Worm (Caenorhabditis elegans) whole organism, young adult: Measurements from ENCODE around the gene gakh-1.

Experiments
- B0336.3 ChIP-seq: fragments of 200-800 bp; sonication (Bioruptor generic); IDR thresholded peaks from 2 replicates; pipeline ENCODE4 v1.3.6; 2022; ENCODE audit warnings: missing genetic modification characterization, missing compliant biosample characterization
- C06A6.2 ChIP-seq: fragments of 200-800 bp; sonication (Bioruptor generic); conservative IDR thresholded peaks from 2 replicates; pipeline ENCODE4 v1.3.6; 2022; ENCODE audit warnings: missing genetic modification characterization, missing compliant biosample characterization
- F37B4.10 ChIP-seq: fragments of 200-800 bp; sonication (Bioruptor generic); IDR thresholded peaks from 2 replicates; pipeline ENCODE4 v1.3.6; 2022; ENCODE audit warnings: missing genetic modification characterization, missing compliant biosample characterization
- F52B5.7 ChIP-seq: sonication (generic microtip); optimal IDR thresholded peaks from 2 replicates; lab custom pipeline; 2016; ENCODE audit warnings: mild to moderate bottlenecking, missing genetic modification characterization, missing compliant biosample characterization
- F57A8.1 ChIP-seq: fragments of 200-800 bp; sonication (Bioruptor generic); optimal IDR thresholded peaks from 2 replicates; lab custom pipeline; 2018; ENCODE audit warnings: mild to moderate bottlenecking, missing genetic modification characterization, moderate library complexity, missing compliant biosample characterization
- K12H6.12 ChIP-seq: fragments of 200-800 bp; sonication (Bioruptor generic); optimal IDR thresholded peaks from 2 replicates; lab custom pipeline; 2018; ENCODE audit warnings: mild to moderate bottlenecking, missing genetic modification characterization, missing compliant biosample characterization
- Y53F4B.3 ChIP-seq: fragments of 200-800 bp; sonication (Bioruptor generic); IDR thresholded peaks from 2 replicates; pipeline ENCODE4 v1.3.6; 2022; ENCODE audit warnings: missing genetic modification reagents, missing genetic modification characterization, missing compliant biosample characterization
- ZK185.1 ChIP-seq: sonication (generic microtip); optimal IDR thresholded peaks from 2 replicates; lab custom pipeline; 2016; ENCODE audit warnings: mild to moderate bottlenecking, missing genetic modification characterization, missing compliant biosample characterization; ENCODE audit not compliant: poor library complexity, severe bottlenecking
- atf-7 ChIP-seq: sonication (generic microtip); optimal IDR thresholded peaks from 2 replicates; lab custom pipeline; 2017; ENCODE audit warnings: mild to moderate bottlenecking, missing genetic modification characterization, missing compliant biosample characterization
- athp-1 ChIP-seq: sonication (generic microtip); optimal IDR thresholded peaks from 2 replicates; lab custom pipeline; 2017; ENCODE audit warnings: mild to moderate bottlenecking, missing genetic modification characterization, missing compliant biosample characterization
- attf-5 ChIP-seq: fragments of 200-800 bp; sonication (Bioruptor generic); optimal IDR thresholded peaks from 2 replicates; lab custom pipeline; 2018; ENCODE audit warnings: mild to moderate bottlenecking, missing genetic modification characterization, missing compliant biosample characterization
- ccch-3 ChIP-seq: fragments of 200-800 bp; sonication (Bioruptor generic); optimal IDR thresholded peaks from 2 replicates; lab custom pipeline; 2018; ENCODE audit warnings: mild to moderate bottlenecking, missing genetic modification characterization, missing compliant biosample characterization
- cebp-1 ChIP-seq, 2 experiments: fragments of 200-800 bp in 1 of 2; sonication (Bioruptor generic) in 1 of 2; sonication (generic microtip) in 1 of 2; IDR thresholded peaks in 1 of 2; optimal IDR thresholded peaks in 1 of 2; 2 replicates each; pipeline versions ENCODE4 v1.3.6 to Lab custom; 2017 to 2022; ENCODE audit warnings: missing compliant biosample characterization in 2 of 2, missing genetic modification characterization in 2 of 2, mild to moderate bottlenecking in 1 of 2, missing genetic modification reagents in 1 of 2, moderate library complexity in 1 of 2
- cebp-2 ChIP-seq: fragments of 200-800 bp; sonication (Bioruptor generic); IDR thresholded peaks from 2 replicates; pipeline ENCODE4 v1.3.6; 2022; ENCODE audit warnings: missing genetic modification characterization, missing compliant biosample characterization
- chd-7 ChIP-seq: sonication (generic microtip); optimal IDR thresholded peaks from 2 replicates; lab custom pipeline; 2016; ENCODE audit warnings: mild to moderate bottlenecking, missing genetic modification characterization, moderate library complexity, missing compliant biosample characterization
- dox-1 ChIP-seq: fragments of 200-800 bp; sonication (Bioruptor generic); IDR thresholded peaks from 2 replicates; pipeline ENCODE4 v1.3.6; 2022; ENCODE audit warnings: missing genetic modification reagents, missing genetic modification characterization, missing compliant biosample characterization
- egl-18 ChIP-seq: fragments of 200-800 bp; sonication (Bioruptor generic); IDR thresholded peaks from 2 replicates; pipeline ENCODE4 v1.3.6; 2022; ENCODE audit warnings: missing genetic modification reagents, missing genetic modification characterization, missing compliant biosample characterization
- egl-44 ChIP-seq: fragments of 200-800 bp; sonication (Bioruptor generic); IDR thresholded peaks from 2 replicates; pipeline ENCODE4 v1.3.6; 2022; ENCODE audit warnings: missing genetic modification reagents, missing genetic modification characterization, missing compliant biosample characterization
- ets-4 ChIP-seq: fragments of 200-800 bp; sonication (Bioruptor generic); optimal IDR thresholded peaks from 2 replicates; lab custom pipeline; 2018; ENCODE audit warnings: mild to moderate bottlenecking, missing genetic modification characterization, missing compliant biosample characterization
- gei-17 ChIP-seq: fragments of 200-800 bp; sonication (Bioruptor generic); optimal IDR thresholded peaks from 2 replicates; lab custom pipeline; 2018; ENCODE audit warnings: mild to moderate bottlenecking, missing genetic modification characterization, missing compliant biosample characterization
- him-1 ChIP-seq: sonication (generic microtip); optimal IDR thresholded peaks from 2 replicates; lab custom pipeline; 2016; ENCODE audit warnings: missing genotype, missing genetic modification reagents, missing genetic modification characterization, missing compliant biosample characterization
- hmg-1.2 ChIP-seq: fragments of 200-800 bp; sonication (Bioruptor generic); IDR thresholded peaks from 2 replicates; pipeline ENCODE4 v1.3.6; 2022; ENCODE audit warnings: missing genetic modification reagents, missing genetic modification characterization, missing compliant biosample characterization
- hsf-1 ChIP-seq: fragments of 200-800 bp; sonication (Bioruptor generic); IDR thresholded peaks from 2 replicates; pipeline ENCODE4 v1.3.6; 2022; ENCODE audit warnings: missing genetic modification reagents, missing genetic modification characterization, missing compliant biosample characterization
- let-526 ChIP-seq: fragments of 200-800 bp; sonication (Bioruptor generic); IDR thresholded peaks from 2 replicates; pipeline ENCODE4 v1.3.6; 2022; ENCODE audit warnings: missing genetic modification reagents, missing genetic modification characterization, missing compliant biosample characterization
- lin-40 ChIP-seq: sonication (generic microtip); optimal IDR thresholded peaks from 2 replicates; lab custom pipeline; 2016; ENCODE audit warnings: missing genetic modification characterization, mild to moderate bottlenecking, missing compliant biosample characterization, missing genotype, missing genetic modification reagents
- lir-1 ChIP-seq: fragments of 200-800 bp; sonication (Bioruptor generic); conservative IDR thresholded peaks from 2 replicates; pipeline ENCODE4 v1.3.6; 2022; ENCODE audit warnings: missing genetic modification reagents, missing genetic modification characterization, missing compliant biosample characterization
- madf-10 ChIP-seq: sonication (generic microtip); optimal IDR thresholded peaks from 2 replicates; lab custom pipeline; 2016; ENCODE audit warnings: mild to moderate bottlenecking, missing genetic modification characterization, missing compliant biosample characterization
- mel-28 ChIP-seq: sonication (generic microtip); optimal IDR thresholded peaks from 2 replicates; lab custom pipeline; 2016; ENCODE audit warnings: borderline replicate concordance, mild to moderate bottlenecking, missing genetic modification characterization, missing compliant biosample characterization
- mxl-1 ChIP-seq: sonication (generic microtip); optimal IDR thresholded peaks from 2 replicates; lab custom pipeline; 2016; ENCODE audit warnings: missing genetic modification characterization, missing compliant biosample characterization
- nhr-179 ChIP-seq: sonication (generic microtip); optimal IDR thresholded peaks from 2 replicates; lab custom pipeline; 2016; ENCODE audit warnings: mild to moderate bottlenecking, missing genetic modification characterization, missing compliant biosample characterization
- nhr-27 ChIP-seq: fragments of 200-800 bp; sonication (Bioruptor generic); optimal IDR thresholded peaks from 2 replicates; lab custom pipeline; 2018; ENCODE audit warnings: mild to moderate bottlenecking, missing genetic modification characterization, moderate library complexity, missing compliant biosample characterization
- nhr-80 ChIP-seq: sonication (generic microtip); optimal IDR thresholded peaks from 2 replicates; lab custom pipeline; 2016; ENCODE audit warnings: missing genetic modification characterization, missing compliant biosample characterization
- pha-4 ChIP-seq: fragments of 150-350 bp; sonication (generic microtip); optimal IDR thresholded peaks from 2 replicates; lab custom pipeline; 2014; ENCODE audit warnings: missing biosample characterization, missing genetic modification reagents, missing genetic modification characterization
- rcor-1 ChIP-seq: fragments of 200-800 bp; sonication (Bioruptor generic); IDR thresholded peaks from 2 replicates; pipeline ENCODE4 v1.3.6; 2022; ENCODE audit warnings: missing genetic modification reagents, missing genetic modification characterization, missing compliant biosample characterization
- sea-2 ChIP-seq: fragments of 200-800 bp; sonication (Bioruptor generic); IDR thresholded peaks from 2 replicates; pipeline ENCODE4 v1.3.6; 2022; ENCODE audit warnings: missing genetic modification characterization, missing compliant biosample characterization
- snpc-3.4 ChIP-seq: sonication (generic microtip); optimal IDR thresholded peaks from 2 replicates; lab custom pipeline; 2017; ENCODE audit warnings: missing genetic modification characterization, mild to moderate bottlenecking, missing compliant biosample characterization, antibody characterized with exemption, moderate library complexity, missing genotype, missing genetic modification reagents
- somi-1 ChIP-seq: fragments of 200-800 bp; sonication (Bioruptor generic); optimal IDR thresholded peaks from 2 replicates; lab custom pipeline; 2018; ENCODE audit warnings: mild to moderate bottlenecking, missing genetic modification characterization, missing compliant biosample characterization
- unc-62 ChIP-seq: fragments of 150-350 bp; optimal IDR thresholded peaks from 2 replicates; lab custom pipeline; 2014; ENCODE audit warnings: missing biosample characterization, missing genetic modification reagents, missing genetic modification characterization
- zfh-2 ChIP-seq: fragments of 200-800 bp; sonication (Bioruptor generic); conservative IDR thresholded peaks from 2 replicates; pipeline ENCODE4 v1.3.6; 2022; ENCODE audit warnings: missing genetic modification reagents, missing genetic modification characterization, missing compliant biosample characterization
- zim-3 ChIP-seq: sonication (generic microtip); optimal IDR thresholded peaks from 2 replicates; lab custom pipeline; 2017; ENCODE audit warnings: mild to moderate bottlenecking, missing genetic modification characterization, moderate library complexity, missing compliant biosample characterization

The gakh-1 gene

DNA sequence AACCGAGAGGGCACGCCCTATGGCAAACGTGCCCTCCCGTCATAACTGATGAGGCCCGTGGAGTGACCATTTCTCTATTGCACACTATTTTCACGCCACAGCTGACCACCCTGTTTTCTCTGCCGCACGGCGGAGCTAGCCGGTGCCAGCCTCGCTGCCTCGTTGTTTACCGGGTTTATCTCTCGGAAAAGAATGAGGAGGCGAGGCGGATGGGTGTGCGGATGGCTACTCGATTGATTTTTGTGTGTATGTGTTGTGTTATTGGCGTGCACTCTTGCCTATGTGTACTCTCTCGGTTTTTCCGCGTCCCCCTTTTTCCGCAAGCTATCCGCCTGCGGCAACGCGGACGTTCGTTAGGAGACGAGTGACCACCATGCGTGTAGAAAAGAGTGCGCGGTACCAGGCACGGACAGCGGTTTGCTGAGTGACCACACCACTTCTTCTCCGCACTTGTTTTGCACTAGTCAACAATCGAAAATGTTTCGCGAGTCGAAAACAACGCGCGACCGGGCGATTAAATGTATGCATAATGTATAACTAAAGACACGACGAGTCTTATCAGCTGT, 29.8 kb downstream of the gakh-1 start:
- no peak for TF ChIP-seq ZK185.1 (tag; lab: Kevin White, UChicago)
- no peak for TF ChIP-seq nhr-179 (tag; lab: Kevin White, UChicago)
- TF ChIP-seq K12H6.12, result peak; percentile 67
- TF ChIP-seq lir-1 (GFP tag; lab: Robert Waterston, UW), result no peak
- TF ChIP-seq zfh-2 (GFP tag; lab: Robert Waterston, UW), result peak; percentile 93
- TF ChIP-seq attf-5 (GFP tag; lab: Kevin White, UChicago), result peak; percentile 8
- TF ChIP-seq F37B4.10 (GFP tag; lab: Robert Waterston, UW), result 0 out of 2 replicates have a peak, but pooled peaks have one; percentile 79
- 0 out of 2 replicates have a peak, but pooled peaks have one; percentile 25 for TF ChIP-seq egl-18 (GFP tag; lab: Robert Waterston, UW)
- TF ChIP-seq lin-40, result peak; percentile 17
- 0 out of 2 replicates have a peak, but pooled peaks have one; percentile 15 for TF ChIP-seq let-526 (GFP tag; lab: Robert Waterston, UW)
- no peak for TF ChIP-seq nhr-27 (tag; lab: Kevin White, UChicago)
- peak; percentile 39; the same call in 1 of the 2 replicates for TF ChIP-seq hmg-1.2 (GFP tag; lab: Robert Waterston, UW)
- TF ChIP-seq zim-3 (tag; lab: Kevin White, UChicago), result peak; percentile 46
- TF ChIP-seq rcor-1 (GFP tag; lab: Robert Waterston, UW), result 0 out of 2 replicates have a peak, but pooled peaks have one; percentile 6
- TF ChIP-seq chd-7 (tag; lab: Kevin White, UChicago), result peak; percentile 42
- TF ChIP-seq F52B5.7 (tag; lab: Kevin White, UChicago), result no peak
- TF ChIP-seq somi-1 (GFP tag; lab: Kevin White, UChicago), result peak; percentile 31
- TF ChIP-seq, all 124 proteins: peak for 12

DNA sequence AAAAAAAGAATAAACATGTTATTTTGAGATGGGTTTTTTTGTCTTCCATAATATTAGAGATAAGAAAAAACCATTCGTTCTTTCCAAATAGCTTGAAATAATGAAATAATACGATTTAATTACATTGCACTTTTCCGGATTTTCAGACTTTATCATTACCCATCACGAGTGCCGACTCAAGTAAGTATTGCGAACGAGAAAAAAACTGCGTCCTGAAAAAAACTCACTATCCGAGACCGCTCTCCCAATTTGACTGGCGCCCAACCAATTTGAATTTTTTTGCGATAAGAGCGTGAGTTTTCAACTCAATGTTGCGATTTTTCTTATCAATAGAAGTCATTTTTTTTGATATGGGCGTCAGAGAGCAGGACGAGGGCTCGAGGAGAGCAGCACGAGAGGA, 30.7 kb downstream of the gakh-1 start:
- no peak for TF ChIP-seq ccch-3 (GFP tag; lab: Kevin White, UChicago)
- peak; percentile 10 for TF ChIP-seq atf-7
- TF ChIP-seq dox-1 (GFP tag; lab: Robert Waterston, UW), result peak; percentile 53
- peak; percentile 59 for TF ChIP-seq unc-62 (GFP tag; lab: Kevin White, UChicago)
- peak; percentile 24; the same call in 1 of the 2 replicates for TF ChIP-seq B0336.3 (GFP tag; lab: Robert Waterston, UW)
- TF ChIP-seq cebp-1 (GFP tag; IDR thresholded peaks at IDR 0.05; lab: Robert Waterston, UW), result no peak
- TF ChIP-seq cebp-1 (tag; optimal IDR thresholded peaks at IDR 0.05; lab: Kevin White, UChicago), result peak; percentile 50
- no peak for TF ChIP-seq F57A8.1 (GFP tag; lab: Kevin White, UChicago)
- peak; percentile 97 for TF ChIP-seq nhr-80 (tag; lab: Kevin White, UChicago)
- TF ChIP-seq ets-4, result peak; percentile 86
- peak; percentile 13; the same call in 1 of the 2 replicates for TF ChIP-seq hmg-1.2 (GFP tag; lab: Robert Waterston, UW)
- no peak for TF ChIP-seq egl-44 (GFP tag; lab: Robert Waterston, UW)
- TF ChIP-seq chd-7 (tag; lab: Kevin White, UChicago), result no peak
- peak; percentile 40 for TF ChIP-seq pha-4 (tag; lab: Kevin White, UChicago)

DNA sequence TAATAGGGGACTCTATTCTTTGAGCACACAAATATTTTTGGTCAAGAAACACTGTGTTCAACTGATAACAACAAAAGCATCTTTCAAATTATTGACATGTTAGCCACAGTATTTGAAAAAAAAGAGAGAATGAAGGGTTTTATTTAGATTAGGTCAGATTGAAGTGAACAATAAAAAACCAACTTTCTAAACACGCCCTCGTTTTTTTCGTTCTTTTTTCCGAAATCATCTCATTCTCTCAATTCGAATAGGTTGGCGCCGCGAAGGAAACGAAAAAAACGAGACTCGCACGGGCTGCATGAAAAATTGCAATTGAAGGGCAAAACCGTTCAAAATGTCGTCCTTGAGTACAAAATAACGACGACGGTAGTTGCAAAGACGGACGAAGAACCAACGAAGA, 32.0 kb downstream of the gakh-1 start:
- TF ChIP-seq snpc-3.4 (tag; lab: Kevin White, UChicago), result no peak
- no peak for TF ChIP-seq rcor-1 (GFP tag; lab: Robert Waterston, UW)
- no peak for TF ChIP-seq C06A6.2 (GFP tag; lab: Robert Waterston, UW)
- no peak for TF ChIP-seq cebp-1 (GFP tag; IDR thresholded peaks at IDR 0.05; lab: Robert Waterston, UW)
- TF ChIP-seq cebp-1 (tag; optimal IDR thresholded peaks at IDR 0.05; lab: Kevin White, UChicago), result no peak
- no peak for TF ChIP-seq gei-17
- peak; percentile 64 for TF ChIP-seq nhr-80 (tag; lab: Kevin White, UChicago)
- no peak for TF ChIP-seq cebp-2 (GFP tag; lab: Robert Waterston, UW)
- no peak for TF ChIP-seq sea-2 (GFP tag; lab: Robert Waterston, UW)
- no peak for TF ChIP-seq athp-1 (tag; lab: Kevin White, UChicago)
- TF ChIP-seq madf-10 (tag; lab: Kevin White, UChicago), result no peak
- no peak for TF ChIP-seq ets-4
- TF ChIP-seq Y53F4B.3, result no peak
- TF ChIP-seq mxl-1, result no peak
- no peak for TF ChIP-seq hsf-1 (GFP tag; lab: Robert Waterston, UW)
- TF ChIP-seq mel-28 (tag; lab: Kevin White, UChicago), result no peak
- TF ChIP-seq dox-1 (GFP tag; lab: Robert Waterston, UW), result peak; percentile 36; the same call in 1 of the 2 replicates
- no peak for TF ChIP-seq him-1 (tag; lab: Kevin White, UChicago)
- no peak for TF ChIP-seq ZK185.1 (tag; lab: Kevin White, UChicago)
